Worm (Caenorhabditis elegans): ENCODE data around the gene F08C6.5.
A peak's percentile ranks its signal among the peaks of the same experiment; 100 is the strongest.

ce11 chrX:7586588-7586987, 27.4 kb downstream of the F08C6.5 start:
- no peak for TF ChIP-seq nhr-11 (tag; optimal IDR thresholded peaks at IDR 0.05)
- no peak for TF ChIP-seq lin-39 (tag; optimal IDR thresholded peaks at IDR 0.05)
- TF ChIP-seq ceh-32 (tag; optimal IDR thresholded peaks at IDR 0.05; ENCODE audit: poor library complexity) = no peak
- TF ChIP-seq aly-2 (tag; optimal IDR thresholded peaks at IDR 0.05) = no peak
- TF ChIP-seq saeg-2 (GFP tag; IDR thresholded peaks at IDR 0.05) = no peak
- TF ChIP-seq nhr-25 (tag; optimal IDR thresholded peaks at IDR 0.05; ENCODE audit: borderline replicate concordance, insufficient read depth) = peak; percentile 88
- no peak for TF ChIP-seq Y105C5A.15 (GFP tag; IDR thresholded peaks at IDR 0.05)
- no peak for TF ChIP-seq ama-1 (optimal IDR thresholded peaks at IDR 0.05)
